Fruit fly (Drosophila melanogaster) whole organism, adult: ENCODE results near the gene Mcm2.

Experiments
- CG11617 ChIP-seq: fragments of 200-800 bp; sonication (Bioruptor generic); optimal IDR thresholded peaks from 2 replicates; lab custom pipeline; 2017; ENCODE audit warnings: mild to moderate bottlenecking, missing biosample characterization, missing genetic modification reagents, missing genetic modification characterization
- CG14711 ChIP-seq: fragments of 200-800 bp; sonication (Bioruptor generic); optimal IDR thresholded peaks from 2 replicates; lab custom pipeline; 2018; ENCODE audit warnings: missing biosample characterization, mild to moderate bottlenecking, missing genetic modification characterization, moderate library complexity
- CG1620 ChIP-seq: fragments of 200-800 bp; sonication (Bioruptor generic); optimal IDR thresholded peaks from 2 replicates; lab custom pipeline; 2016; ENCODE audit warnings: missing biosample characterization, missing genetic modification characterization
- CG33017 ChIP-seq: fragments of 200-800 bp; sonication (Bioruptor generic); optimal IDR thresholded peaks from 2 replicates; lab custom pipeline; 2018; ENCODE audit warnings: missing biosample characterization, mild to moderate bottlenecking, missing genetic modification characterization, moderate library complexity
- CG7045 ChIP-seq: fragments of 200-800 bp; sonication (Bioruptor generic); optimal IDR thresholded peaks from 2 replicates; lab custom pipeline; 2017; ENCODE audit warnings: missing biosample characterization, mild to moderate bottlenecking, missing genetic modification characterization
- Crg-1 ChIP-seq: fragments of 200-800 bp; sonication (Bioruptor generic); optimal IDR thresholded peaks from 2 replicates; lab custom pipeline; 2016; ENCODE audit warnings: missing biosample characterization, missing genetic modification characterization
- Hr96 ChIP-seq: fragments of 200-800 bp; sonication (Bioruptor generic); optimal IDR thresholded peaks from 2 replicates; lab custom pipeline; 2016; ENCODE audit warnings: missing biosample characterization, missing genetic modification characterization
- Mnt ChIP-seq: fragments of 200-800 bp; sonication (Bioruptor generic); optimal IDR thresholded peaks from 2 replicates; lab custom pipeline; 2016; ENCODE audit warnings: missing biosample characterization, mild to moderate bottlenecking, missing genetic modification characterization
- bab1 ChIP-seq: fragments of 200-800 bp; sonication (Bioruptor generic); optimal IDR thresholded peaks from 3 replicates; lab custom pipeline; 2019; ENCODE audit warnings: missing biosample characterization, mild to moderate bottlenecking, missing genetic modification characterization, moderate library complexity
- cnc ChIP-seq, 2 experiments: fragments of >200 bp; optimal IDR thresholded peaks; 2 replicates each; lab custom pipeline; 2017
- kay ChIP-seq: fragments of 200-800 bp; sonication (Bioruptor generic); peaks from one replicate; lab custom pipeline; 2016; ENCODE audit warnings: missing biosample characterization, missing genetic modification characterization, borderline replicate concordance
- toe ChIP-seq: fragments of 200-800 bp; sonication (Bioruptor generic); optimal IDR thresholded peaks from 2 replicates; lab custom pipeline; 2016; ENCODE audit warnings: missing biosample characterization, missing genetic modification characterization

DNA sequence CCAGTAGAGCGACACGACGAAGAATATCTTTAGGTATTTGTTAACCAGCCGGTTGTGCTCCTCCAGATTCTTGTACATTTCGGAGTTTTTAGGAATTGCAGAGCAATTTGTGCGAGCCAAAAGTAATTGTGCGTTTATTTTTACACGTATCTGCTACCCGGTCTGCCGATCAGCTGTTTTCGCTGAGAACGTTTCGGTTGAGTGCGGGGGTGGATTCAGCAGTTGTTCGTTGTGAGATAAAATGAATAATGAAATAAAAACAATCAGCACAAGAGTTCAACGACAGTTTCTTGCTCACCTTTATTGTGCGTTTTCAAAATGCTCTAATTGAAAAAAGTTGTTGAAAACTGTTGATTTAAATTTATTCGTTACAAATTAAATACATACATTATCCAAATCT, 39.1 kb downstream of the Mcm2 start, which contains the start of gene nac:
- TF ChIP-seq CG1620 (no peak), Mnt (peak; percentile 6), kay (GFP tag; lab: Kevin White, UChicago) (no peak), CG7045 (GFP tag; lab: Kevin White, UChicago) (no peak), toe (GFP tag; lab: Kevin White, UChicago) (no peak), CG14711 (tag; lab: Kevin White, UChicago) (no peak), cnc (optimal IDR thresholded peaks at IDR 0.05; lab: Kevin White, UChicago) (no peak), bab1 (GFP tag; lab: Kevin White, UChicago) (peak; percentile 64), CG11617 (GFP tag; lab: Kevin White, UChicago) (no peak), CG33017 (tag; lab: Kevin White, UChicago) (no peak), Hr96 (no peak), Crg-1 (GFP tag; lab: Kevin White, UChicago) (no peak)
